Worm (Caenorhabditis elegans): ENCODE results near the gene C14A6.7.

- TF ChIP-seq hnd-1 (tag; optimal IDR thresholded peaks at IDR 0.05) (no peak), ama-1 (optimal IDR thresholded peaks at IDR 0.05) (no peak), ets-7 (tag; optimal IDR thresholded peaks at IDR 0.05) (no peak), ceh-13 (GFP tag; optimal IDR thresholded peaks at IDR 0.05) (no peak), aly-1 (tag; optimal IDR thresholded peaks at IDR 0.05) (no peak)
These were observed 43.1 kb downstream of the C14A6.7 start, which contains the start of gene fbxa-210 for ce11 chrV:18125075-18125474.

Data from whole organism, early embryonic.